Fruit fly (Drosophila melanogaster): ENCODE results near the gene CG18814.

DNA sequence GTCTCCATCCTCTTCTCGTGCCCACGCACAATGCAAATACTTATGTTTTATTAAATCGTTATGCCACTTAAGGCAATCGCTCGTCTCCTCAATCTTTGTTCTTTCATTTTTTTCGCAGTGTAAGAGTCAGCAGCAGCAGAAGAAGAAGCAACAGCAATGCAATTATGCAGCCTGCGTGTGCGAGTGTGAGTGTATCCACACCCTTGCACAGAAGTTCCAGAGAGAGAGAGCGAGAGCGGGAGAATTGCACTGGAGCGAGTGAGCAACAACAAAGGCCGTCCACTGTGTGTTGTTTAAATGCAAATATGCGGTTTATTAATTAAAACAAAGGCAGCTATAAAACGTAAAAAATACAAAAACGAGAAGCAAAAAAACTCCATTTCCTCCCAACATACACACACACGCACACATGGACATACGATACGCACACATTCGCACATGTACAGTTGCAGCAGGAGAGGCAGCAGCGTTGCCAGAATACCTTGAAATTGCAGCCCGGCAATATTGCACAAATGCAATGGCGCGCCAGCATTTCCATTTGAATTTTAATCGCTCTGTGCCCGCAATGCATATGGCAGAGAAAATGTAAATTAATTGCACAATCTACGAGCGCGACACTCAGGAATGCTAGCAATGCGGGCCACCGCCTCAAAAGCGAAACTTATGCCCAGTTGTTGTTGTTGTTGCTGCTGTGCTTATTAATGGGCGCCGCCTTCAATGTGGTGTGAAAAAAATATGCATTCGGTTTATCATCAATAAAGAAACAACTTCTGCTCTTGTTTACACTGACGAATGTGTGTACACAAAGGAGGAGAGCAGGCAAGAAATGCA, 39.2 kb downstream of the CG18814 start:
- TF ChIP-seq CG33017 (tag; optimal IDR thresholded peaks at IDR 0.05) (peak; percentile 6), Hr96 (GFP tag; optimal IDR thresholded peaks at IDR 0.05) (no peak), CG11617 (GFP tag; optimal IDR thresholded peaks at IDR 0.05) (peak; percentile 29), CG12768 (GFP tag; optimal IDR thresholded peaks at IDR 0.05) (no peak), CG1620 (GFP tag; optimal IDR thresholded peaks at IDR 0.05) (no peak), kay (GFP tag; ENCODE audit: borderline replicate concordance) (peak; percentile 71), Mnt (GFP tag; optimal IDR thresholded peaks at IDR 0.05) (no peak), bab1 (GFP tag; optimal IDR thresholded peaks at IDR 0.05) (peak; percentile 35)
